Worm (Caenorhabditis elegans) whole organism, L2 larva: ENCODE measurements around the gene srab-6.

Experiments used
- C34F6.9 ChIP-seq: fragments of 150-350 bp; optimal IDR thresholded peaks from 2 replicates; lab custom pipeline; 2014; ENCODE audit warnings: missing biosample characterization, missing genetic modification characterization
- F13H6.1 ChIP-seq: sonication (generic microtip); optimal IDR thresholded peaks from 2 replicates; lab custom pipeline; 2016; ENCODE audit warnings: missing genetic modification characterization, missing compliant biosample characterization
- R02D3.7 ChIP-seq: fragments of 150-350 bp; optimal IDR thresholded peaks from 2 replicates; lab custom pipeline; 2014; ENCODE audit warnings: missing biosample characterization, missing genetic modification characterization
- Y55F3AM.14 ChIP-seq: fragments of 200-800 bp; sonication (Bioruptor generic); optimal IDR thresholded peaks from 2 replicates; lab custom pipeline; 2018; ENCODE audit warnings: mild to moderate bottlenecking, missing genetic modification characterization, missing compliant biosample characterization
- ZK546.5 ChIP-seq: sonication (generic microtip); optimal IDR thresholded peaks from 2 replicates; lab custom pipeline; 2017; ENCODE audit warnings: missing biosample characterization, missing genetic modification characterization
- alr-1 ChIP-seq: fragments of 150-350 bp; optimal IDR thresholded peaks from 2 replicates; lab custom pipeline; 2014; ENCODE audit warnings: missing biosample characterization, missing genetic modification characterization
- aly-2 ChIP-seq: fragments of 150-350 bp; optimal IDR thresholded peaks from 2 replicates; lab custom pipeline; 2014; ENCODE audit warnings: missing biosample characterization, missing genetic modification characterization
- ama-1 ChIP-seq: fragments of 150-350 bp; optimal IDR thresholded peaks from 2 replicates; lab custom pipeline; 2018; ENCODE audit warnings: inconsistent platforms
- ceh-16 ChIP-seq: fragments of 150-350 bp; optimal IDR thresholded peaks from 2 replicates; lab custom pipeline; 2014; ENCODE audit warnings: missing biosample characterization, missing genetic modification characterization
- ceh-82 ChIP-seq: fragments of 150-350 bp; optimal IDR thresholded peaks from 2 replicates; lab custom pipeline; 2014; ENCODE audit warnings: missing biosample characterization, missing genetic modification characterization
- egl-27 ChIP-seq: sonication (generic microtip); optimal IDR thresholded peaks from 3 replicates; lab custom pipeline; 2017; ENCODE audit warnings: missing biosample characterization, missing genetic modification reagents, missing genetic modification characterization
- elt-1 ChIP-seq: fragments of 150-350 bp; optimal IDR thresholded peaks from 2 replicates; lab custom pipeline; 2014; ENCODE audit warnings: missing biosample characterization, missing genetic modification characterization
- elt-3 ChIP-seq: sonication (generic microtip); optimal IDR thresholded peaks from 2 replicates; lab custom pipeline; 2017; ENCODE audit warnings: missing biosample characterization, missing genetic modification characterization
- gmeb-1 ChIP-seq: fragments of 150-350 bp; optimal IDR thresholded peaks from 2 replicates; lab custom pipeline; 2014; ENCODE audit warnings: missing biosample characterization, missing genetic modification characterization
- lin-11 ChIP-seq: fragments of 150-350 bp; sonication (generic microtip); optimal IDR thresholded peaks from 2 replicates; lab custom pipeline; 2014; ENCODE audit warnings: missing biosample characterization, missing genetic modification characterization, inconsistent platforms, mixed read lengths
- lin-13 ChIP-seq: fragments of 150-350 bp; optimal IDR thresholded peaks from 2 replicates; lab custom pipeline; 2014; ENCODE audit warnings: missing biosample characterization, missing genetic modification reagents, missing genetic modification characterization
- lin-39 ChIP-seq: fragments of 150-350 bp; optimal IDR thresholded peaks from 2 replicates; lab custom pipeline; 2014; ENCODE audit warnings: missing biosample characterization, missing genetic modification reagents, missing genetic modification characterization
- lsy-2 ChIP-seq, 2 experiments: fragments of 150-350 bp in 1 of 2; sonication (generic microtip) in 1 of 2; optimal IDR thresholded peaks; 2 replicates each; lab custom pipeline; 2014 to 2017; ENCODE audit warnings: missing biosample characterization in 2 of 2, missing genetic modification characterization in 2 of 2
- mab-5 ChIP-seq: fragments of 150-350 bp; optimal IDR thresholded peaks from 2 replicates; lab custom pipeline; 2014; ENCODE audit warnings: missing biosample characterization, missing genetic modification characterization
- mbf-1 ChIP-seq: sonication (generic microtip); optimal IDR thresholded peaks from 2 replicates; lab custom pipeline; 2017; ENCODE audit warnings: missing biosample characterization, missing genetic modification characterization
- mdl-1 ChIP-seq, 2 experiments: fragments of 150-350 bp in 1 of 2; sonication (generic microtip) in 1 of 2; optimal IDR thresholded peaks; 2 replicates each; lab custom pipeline; 2017; ENCODE audit warnings: missing biosample characterization in 2 of 2, missing genetic modification characterization in 2 of 2
- nhr-10 ChIP-seq: sonication (generic microtip); optimal IDR thresholded peaks from 2 replicates; lab custom pipeline; 2017; ENCODE audit warnings: missing biosample characterization, missing genetic modification characterization
- nhr-11 ChIP-seq: fragments of 150-350 bp; optimal IDR thresholded peaks from 2 replicates; lab custom pipeline; 2014; ENCODE audit warnings: missing biosample characterization, missing genetic modification characterization
- nhr-12 ChIP-seq: fragments of 150-350 bp; optimal IDR thresholded peaks from 2 replicates; lab custom pipeline; 2014; ENCODE audit warnings: missing biosample characterization, missing genetic modification characterization
- nhr-129 ChIP-seq: fragments of 150-350 bp; optimal IDR thresholded peaks from 2 replicates; lab custom pipeline; 2014; ENCODE audit warnings: missing biosample characterization, missing genetic modification characterization
- nhr-21 ChIP-seq: fragments of 150-350 bp; optimal IDR thresholded peaks from 2 replicates; lab custom pipeline; 2014; ENCODE audit warnings: missing biosample characterization, missing genetic modification characterization
- nhr-237 ChIP-seq: fragments of 150-350 bp; optimal IDR thresholded peaks from 2 replicates; lab custom pipeline; 2014; ENCODE audit warnings: missing biosample characterization, missing genetic modification characterization
- nhr-25 ChIP-seq: fragments of 150-350 bp; sonication (generic microtip); optimal IDR thresholded peaks from 3 replicates; lab custom pipeline; 2014; ENCODE audit warnings: missing biosample characterization, missing genetic modification characterization
- nhr-6 ChIP-seq: fragments of 150-350 bp; optimal IDR thresholded peaks from 2 replicates; lab custom pipeline; 2014; ENCODE audit warnings: missing biosample characterization, missing genetic modification characterization
- nhr-77 ChIP-seq: fragments of 150-350 bp; optimal IDR thresholded peaks from 2 replicates; lab custom pipeline; 2014; ENCODE audit warnings: missing biosample characterization, missing genetic modification characterization
- sem-4 ChIP-seq: fragments of 150-350 bp; optimal IDR thresholded peaks from 2 replicates; lab custom pipeline; 2014; ENCODE audit warnings: missing biosample characterization, missing genetic modification reagents, missing genetic modification characterization
- skn-1 ChIP-seq: sonication (generic microtip); optimal IDR thresholded peaks from 2 replicates; lab custom pipeline; 2017; ENCODE audit warnings: missing biosample characterization, missing genetic modification characterization
- sma-3 ChIP-seq: sonication (generic microtip); optimal IDR thresholded peaks from 2 replicates; lab custom pipeline; 2016; ENCODE audit warnings: missing genetic modification reagents, missing genetic modification characterization, missing compliant biosample characterization
- sma-9 ChIP-seq, 2 experiments: fragments of 150-350 bp in 1 of 2; sonication (generic microtip) in 1 of 2; optimal IDR thresholded peaks; 2 replicates each; lab custom pipeline; 2014 to 2016; ENCODE audit warnings: missing genetic modification characterization in 2 of 2, mild to moderate bottlenecking in 1 of 2, missing biosample characterization in 1 of 2, missing compliant biosample characterization in 1 of 2, missing genetic modification reagents in 1 of 2, moderate library complexity in 1 of 2
- snpc-4 ChIP-seq: fragments of 150-350 bp; optimal IDR thresholded peaks from 2 replicates; lab custom pipeline; 2014; ENCODE audit warnings: missing biosample characterization, missing genetic modification characterization
- unc-39 ChIP-seq: fragments of 150-350 bp; optimal IDR thresholded peaks from 2 replicates; lab custom pipeline; 2014; ENCODE audit warnings: missing biosample characterization, missing genetic modification characterization
- unc-62 ChIP-seq: fragments of 150-350 bp; optimal IDR thresholded peaks from 2 replicates; lab custom pipeline; 2014; ENCODE audit warnings: missing biosample characterization, missing genetic modification reagents, missing genetic modification characterization
- zag-1 ChIP-seq: fragments of 150-350 bp; optimal IDR thresholded peaks from 2 replicates; lab custom pipeline; 2014; ENCODE audit warnings: missing biosample characterization, missing genetic modification characterization
- ztf-4 ChIP-seq: fragments of 150-350 bp; optimal IDR thresholded peaks from 2 replicates; lab custom pipeline; 2014; ENCODE audit warnings: missing biosample characterization, missing genetic modification characterization

srab-6 gene

ce11 chrV:3127670-3128069, 24.1 kb downstream of the srab-6 start, which contains the start of gene Y73C8C.10:
TSS of gene Y73C8C.10 (minus strand) at chrV:3127770.
- TF ChIP-seq lin-11 (no peak), gmeb-1 (tag; lab: Kevin White, UChicago) (no peak), ceh-82 (no peak), ceh-16 (no peak), nhr-11 (tag; lab: Kevin White, UChicago) (no peak), egl-27 (tag; lab: Kevin White, UChicago) (no peak), nhr-25 (tag; lab: Kevin White, UChicago) (no peak), zag-1 (no peak), nhr-237 (tag; lab: Kevin White, UChicago) (no peak), mdl-1 (tag; optimal IDR thresholded peaks at IDR 0.05; lab: Kevin White, UChicago) (no peak), mab-5 (tag; lab: Kevin White, UChicago) (no peak), nhr-129 (tag; lab: Kevin White, UChicago) (no peak), nhr-6 (tag; lab: Kevin White, UChicago) (no peak), aly-2 (tag; lab: Kevin White, UChicago) (no peak)

ce11 chrV:3124912-3125311, 26.9 kb downstream of the srab-6 start, which contains the start of gene Y73C8C.12:
TSS of gene Y73C8C.12 (plus strand) at chrV:3125212.
- TF ChIP-seq ama-1 (lab: Kevin White, UChicago) (no peak), nhr-6 (tag; lab: Kevin White, UChicago) (no peak), lsy-2 (tag; optimal IDR thresholded peaks at IDR 0.05; lab: Kevin White, UChicago) (no peak), nhr-10 (no peak), sma-9 (GFP tag; optimal IDR thresholded peaks at IDR 0.05; lab: Kevin White, UChicago) (no peak), sma-9 (tag; optimal IDR thresholded peaks at IDR 0.05; lab: Kevin White, UChicago) (no peak), egl-27 (tag; lab: Kevin White, UChicago) (no peak), nhr-21 (tag; lab: Kevin White, UChicago) (no peak), unc-62 (GFP tag; lab: Kevin White, UChicago) (no peak), lin-13 (GFP tag; lab: Kevin White, UChicago) (no peak), alr-1 (tag; lab: Kevin White, UChicago) (no peak), elt-1 (tag; lab: Kevin White, UChicago) (no peak), ceh-82 (no peak), skn-1 (tag; lab: Kevin White, UChicago) (no peak), ZK546.5 (tag; lab: Kevin White, UChicago) (no peak), nhr-12 (no peak), unc-39 (tag; lab: Kevin White, UChicago) (no peak), elt-3 (no peak), R02D3.7 (tag; lab: Kevin White, UChicago) (no peak), sma-3 (no peak), gmeb-1 (tag; lab: Kevin White, UChicago) (no peak)
- TF ChIP-seq, all 48 proteins: peak for 0

ce11 chrV:3122403-3122802, 29.4 kb downstream of the srab-6 start:
- no peak for TF ChIP-seq sem-4 (tag; lab: Kevin White, UChicago)
- no peak for TF ChIP-seq Y55F3AM.14 (GFP tag; lab: Kevin White, UChicago)
- TF ChIP-seq unc-39 (tag; lab: Kevin White, UChicago): no peak
- TF ChIP-seq mab-5 (tag; lab: Kevin White, UChicago): no peak
- no peak for TF ChIP-seq lin-39 (tag; lab: Kevin White, UChicago)
- no peak for TF ChIP-seq nhr-129 (tag; lab: Kevin White, UChicago)
- no peak for TF ChIP-seq nhr-77 (tag; lab: Kevin White, UChicago)
- no peak for TF ChIP-seq ztf-4 (tag; lab: Kevin White, UChicago)
- no peak for TF ChIP-seq C34F6.9 (tag; lab: Kevin White, UChicago)

- TF ChIP-seq elt-3: no peak
- no peak for TF ChIP-seq zag-1
- TF ChIP-seq snpc-4 (tag; lab: Kevin White, UChicago): no peak
- TF ChIP-seq unc-39 (tag; lab: Kevin White, UChicago): no peak
- no peak for TF ChIP-seq mbf-1 (tag; lab: Kevin White, UChicago)
- no peak for TF ChIP-seq lin-13 (GFP tag; lab: Kevin White, UChicago)
- no peak for TF ChIP-seq ceh-16
- no peak for TF ChIP-seq F13H6.1 (tag; lab: Kevin White, UChicago)
Measured at ce11 chrV:3121743-3122142, 30.0 kb downstream of the srab-6 start, which contains the start of gene srt-56. TSS of gene srt-56 (minus strand) at chrV:3121843.
